Fruit fly (Drosophila melanogaster) whole organism, embryonic: ENCODE data around the gene THADA.
A peak's percentile ranks its signal among the peaks of the same experiment; 100 is the strongest.

Experiments used
- Adf1 ChIP-seq: fragments of 200-800 bp; sonication (Bioruptor generic); IDR thresholded peaks from 2 replicates; pipeline ENCODE4 v1.3.6; 2022; ENCODE audit warnings: missing biosample characterization, missing genetic modification characterization
- Aef1 ChIP-seq: fragments of 200-800 bp; sonication (Bioruptor generic); IDR thresholded peaks from 3 replicates; pipeline ENCODE4 v1.3.6; 2022; ENCODE audit warnings: missing biosample characterization, missing genetic modification characterization
- Antp ChIP-seq: fragments of 200-800 bp; sonication (Bioruptor generic); optimal IDR thresholded peaks from 3 replicates; lab custom pipeline; 2016; ENCODE audit warnings: missing biosample characterization, missing genetic modification characterization
- Atf6 ChIP-seq: fragments of 200-800 bp; sonication (Bioruptor generic); IDR thresholded peaks from 2 replicates; pipeline ENCODE4 v1.3.6; 2022; ENCODE audit warnings: missing biosample characterization, missing genetic modification characterization
- CG10543 ChIP-seq: fragments of 200-800 bp; sonication (Bioruptor generic); optimal IDR thresholded peaks from 3 replicates; lab custom pipeline; 2017; ENCODE audit warnings: missing biosample characterization, mild to moderate bottlenecking, missing genetic modification characterization, moderate library complexity
- CG11247 ChIP-seq: fragments of 200-800 bp; sonication (Bioruptor generic); IDR thresholded peaks from 2 replicates; pipeline ENCODE4 v1.3.6; 2022; ENCODE audit warnings: missing biosample characterization, missing genetic modification characterization
- CG11398 ChIP-seq: fragments of 200-800 bp; sonication (Bioruptor generic); optimal IDR thresholded peaks from 2 replicates; lab custom pipeline; 2016; ENCODE audit warnings: missing biosample characterization, missing genetic modification characterization
- CG11456 ChIP-seq: fragments of 200-800 bp; sonication (Bioruptor generic); IDR thresholded peaks from 3 replicates; pipeline ENCODE4 v1.3.6; 2022; ENCODE audit warnings: missing biosample characterization, missing genetic modification characterization
- CG11695 ChIP-seq: fragments of 200-800 bp; sonication (Bioruptor generic); IDR thresholded peaks from 3 replicates; pipeline ENCODE4 v1.3.6; 2022; ENCODE audit warnings: missing biosample characterization, missing genetic modification characterization
- CG12071 ChIP-seq: fragments of 200-800 bp; sonication (Bioruptor generic); optimal IDR thresholded peaks from 3 replicates; lab custom pipeline; 2018; ENCODE audit warnings: missing biosample characterization, mild to moderate bottlenecking, missing genetic modification characterization
- CG12744 ChIP-seq: fragments of 200-800 bp; sonication (Bioruptor generic); optimal IDR thresholded peaks from 2 replicates; lab custom pipeline; 2016; ENCODE audit warnings: missing biosample characterization, missing genetic modification characterization
- CG12942 ChIP-seq: fragments of 200-800 bp; sonication (Bioruptor generic); optimal IDR thresholded peaks from 3 replicates; lab custom pipeline; 2016; ENCODE audit warnings: missing biosample characterization, missing genetic modification characterization
- CG17186 ChIP-seq: fragments of 200-800 bp; sonication (Bioruptor generic); optimal IDR thresholded peaks from 3 replicates; lab custom pipeline; 2017; ENCODE audit warnings: missing biosample characterization, missing genetic modification reagents, missing genetic modification characterization
- CG1832 ChIP-seq: fragments of 200-800 bp; sonication (Bioruptor generic); optimal IDR thresholded peaks from 2 replicates; lab custom pipeline; 2017; ENCODE audit warnings: missing biosample characterization, mild to moderate bottlenecking, missing genetic modification characterization, inconsistent platforms
- CG18599 ChIP-seq: fragments of 200-800 bp; sonication (Bioruptor generic); optimal IDR thresholded peaks from 3 replicates; lab custom pipeline; 2017; ENCODE audit warnings: missing biosample characterization, missing genetic modification characterization, mild to moderate bottlenecking, moderate library complexity, missing genetic modification reagents
- CG2712 ChIP-seq: fragments of 200-800 bp; optimal IDR thresholded peaks from 3 replicates; lab custom pipeline; 2019; ENCODE audit warnings: missing biosample characterization, mild to moderate bottlenecking, missing genetic modification characterization, moderate library complexity
- CG30403 ChIP-seq: fragments of 200-800 bp; sonication (Bioruptor generic); optimal IDR thresholded peaks from 3 replicates; lab custom pipeline; 2016; ENCODE audit warnings: missing biosample characterization, missing genetic modification characterization
- CG3163 ChIP-seq: fragments of 200-800 bp; sonication (Bioruptor generic); optimal IDR thresholded peaks from 3 replicates; lab custom pipeline; 2016; ENCODE audit warnings: missing biosample characterization, missing genetic modification characterization
- CG34224 ChIP-seq: fragments of 200-800 bp; sonication (Bioruptor generic); IDR thresholded peaks from 3 replicates; pipeline ENCODE4 v1.3.6; 2022; ENCODE audit warnings: missing biosample characterization, missing genetic modification characterization; ENCODE audit not compliant: partially characterized antibody
- CG42726 ChIP-seq: fragments of 200-800 bp; sonication (Bioruptor generic); IDR thresholded peaks from 2 replicates; pipeline ENCODE4 v1.3.6; 2022; ENCODE audit warnings: missing biosample characterization, missing genetic modification characterization; ENCODE audit not compliant: partially characterized antibody
- CG4360 ChIP-seq: fragments of 200-800 bp; sonication (Bioruptor generic); IDR thresholded peaks from 2 replicates; pipeline ENCODE4 v1.3.6; 2022; ENCODE audit warnings: missing biosample characterization, missing genetic modification characterization
- CG6765 ChIP-seq: fragments of 200-800 bp; sonication (Bioruptor generic); optimal IDR thresholded peaks from 3 replicates; lab custom pipeline; 2017; ENCODE audit warnings: missing biosample characterization, mild to moderate bottlenecking, missing genetic modification characterization
- CG9215 ChIP-seq: fragments of 200-800 bp; sonication (Bioruptor generic); IDR thresholded peaks from 2 replicates; pipeline ENCODE4 v1.3.6; 2022; ENCODE audit warnings: missing biosample characterization, missing genetic modification characterization
- CG9437 ChIP-seq: fragments of 200-800 bp; sonication (Bioruptor generic); optimal IDR thresholded peaks from 2 replicates; lab custom pipeline; 2018; ENCODE audit warnings: missing biosample characterization, mild to moderate bottlenecking, missing genetic modification characterization
- CG9609 ChIP-seq: fragments of 200-800 bp; sonication (Bioruptor generic); optimal IDR thresholded peaks from 3 replicates; lab custom pipeline; 2016; ENCODE audit warnings: missing biosample characterization, missing genetic modification characterization
- CHES-1-like ChIP-seq: fragments of 200-800 bp; sonication (Bioruptor generic); optimal IDR thresholded peaks from 2 replicates; lab custom pipeline; 2016; ENCODE audit warnings: missing biosample characterization, missing genetic modification characterization
- CrebB ChIP-seq: fragments of 200-800 bp; sonication (Bioruptor generic); optimal IDR thresholded peaks from 3 replicates; lab custom pipeline; 2018; ENCODE audit warnings: missing biosample characterization, mild to moderate bottlenecking, missing genetic modification characterization
- Fer2 ChIP-seq: fragments of 200-800 bp; sonication (Bioruptor generic); optimal IDR thresholded peaks from 2 replicates; lab custom pipeline; 2018; ENCODE audit warnings: missing biosample characterization, mild to moderate bottlenecking, missing genetic modification characterization, moderate library complexity
- Hsf ChIP-seq: fragments of 200-800 bp; sonication (Bioruptor generic); optimal IDR thresholded peaks from 3 replicates; lab custom pipeline; 2016; ENCODE audit warnings: missing biosample characterization, missing genetic modification characterization
- Mes4 ChIP-seq: fragments of 200-800 bp; sonication (Bioruptor generic); optimal IDR thresholded peaks from 2 replicates; lab custom pipeline; 2016; ENCODE audit warnings: missing biosample characterization, missing genetic modification characterization
- Sry-β ChIP-seq: fragments of 200-800 bp; sonication (Bioruptor generic); optimal IDR thresholded peaks from 2 replicates; lab custom pipeline; 2018; ENCODE audit warnings: missing biosample characterization, mild to moderate bottlenecking, missing genetic modification characterization, moderate library complexity
- Xbp1 ChIP-seq: fragments of 200-800 bp; sonication (Bioruptor generic); optimal IDR thresholded peaks from 3 replicates; lab custom pipeline; 2016; ENCODE audit warnings: missing biosample characterization, mild to moderate bottlenecking, missing genetic modification characterization
- amos ChIP-seq: fragments of 200-800 bp; sonication (Bioruptor generic); IDR thresholded peaks from 2 replicates; pipeline ENCODE4 v1.3.6; 2022; ENCODE audit warnings: missing biosample characterization, missing genetic modification characterization; ENCODE audit not compliant: partially characterized antibody
- dimm ChIP-seq: fragments of 200-800 bp; sonication (Bioruptor generic); IDR thresholded peaks from 2 replicates; pipeline ENCODE4 v1.3.6; 2022; ENCODE audit warnings: missing biosample characterization, missing genetic modification characterization
- dpn ChIP-seq, 2 experiments: fragments of 200-800 bp; sonication (Bioruptor generic); optimal IDR thresholded peaks; 3 replicates each; lab custom pipeline; 2016; ENCODE audit warnings: missing biosample characterization in 2 of 2, missing genetic modification characterization in 2 of 2
- ems ChIP-seq: fragments of 200-800 bp; sonication (Bioruptor generic); optimal IDR thresholded peaks from 3 replicates; lab custom pipeline; 2016; ENCODE audit warnings: missing biosample characterization, missing genetic modification characterization
- gcm2 ChIP-seq: fragments of 200-800 bp; sonication (Bioruptor generic); optimal IDR thresholded peaks from 2 replicates; lab custom pipeline; 2016; ENCODE audit warnings: missing biosample characterization, missing genetic modification characterization
- gt ChIP-seq: fragments of 200-800 bp; sonication (Bioruptor generic); IDR thresholded peaks from 2 replicates; pipeline ENCODE4 v1.3.6; 2022; ENCODE audit warnings: missing biosample characterization, missing genetic modification characterization
- ham ChIP-seq: fragments of 200-800 bp; sonication (Bioruptor generic); IDR thresholded peaks from 2 replicates; pipeline ENCODE4 v1.3.6; 2022; ENCODE audit warnings: missing biosample characterization, missing genetic modification characterization
- hbn ChIP-seq: fragments of 200-800 bp; sonication (Bioruptor generic); IDR thresholded peaks from 2 replicates; pipeline ENCODE4 v1.3.6; 2022; ENCODE audit warnings: missing biosample characterization, missing genetic modification characterization; ENCODE audit not compliant: partially characterized antibody
- kay ChIP-seq: fragments of 200-800 bp; sonication (Bioruptor generic); optimal IDR thresholded peaks from 2 replicates; lab custom pipeline; 2016; ENCODE audit warnings: missing biosample characterization, missing genetic modification characterization
- p53 ChIP-seq: fragments of 200-800 bp; sonication (Bioruptor generic); optimal IDR thresholded peaks from 2 replicates; lab custom pipeline; 2016; ENCODE audit warnings: missing biosample characterization, missing genetic modification characterization
- pan ChIP-seq, 4 experiments: fragments of >200 bp in 3 of 4; fragments of 200-800 bp in 1 of 4; sonication (Bioruptor generic) in 1 of 4; optimal IDR thresholded peaks in 3 of 4; IDR thresholded peaks in 1 of 4; 2 replicates each; pipeline versions ENCODE4 v1.3.6 to Lab custom; 2017 to 2022; ENCODE audit warnings: missing biosample characterization in 2 of 4, missing genetic modification characterization in 2 of 4, mixed read lengths in 1 of 4
- pum ChIP-seq: fragments of 200-800 bp; sonication (Bioruptor generic); optimal IDR thresholded peaks from 2 replicates; lab custom pipeline; 2016; ENCODE audit warnings: missing biosample characterization, missing genetic modification characterization
- run ChIP-seq: fragments of 200-800 bp; sonication (Bioruptor generic); optimal IDR thresholded peaks from 3 replicates; lab custom pipeline; 2018; ENCODE audit warnings: missing biosample characterization, mild to moderate bottlenecking, missing genetic modification characterization
- sens-2 ChIP-seq: fragments of 200-800 bp; sonication (Bioruptor generic); IDR thresholded peaks from 2 replicates; pipeline ENCODE4 v1.3.6; 2022; ENCODE audit warnings: missing biosample characterization, missing genetic modification characterization
- slp2 ChIP-seq: fragments of 200-800 bp; sonication (Bioruptor generic); optimal IDR thresholded peaks from 2 replicates; lab custom pipeline; 2016; ENCODE audit warnings: missing biosample characterization, missing genetic modification characterization
- stc ChIP-seq: fragments of 200-800 bp; sonication (Bioruptor generic); IDR thresholded peaks from 2 replicates; pipeline ENCODE4 v1.3.6; 2022; ENCODE audit warnings: missing biosample characterization, missing genetic modification characterization
- sug ChIP-seq: fragments of 200-800 bp; optimal IDR thresholded peaks from 2 replicates; lab custom pipeline; 2019; ENCODE audit warnings: missing biosample characterization, mild to moderate bottlenecking, missing genetic modification characterization, moderate library complexity
- tin ChIP-seq: fragments of 200-800 bp; sonication (Bioruptor generic); optimal IDR thresholded peaks from 3 replicates; lab custom pipeline; 2016; ENCODE audit warnings: missing biosample characterization, missing genetic modification characterization
- zen ChIP-seq: fragments of 200-800 bp; sonication (Bioruptor generic); optimal IDR thresholded peaks from 3 replicates; lab custom pipeline; 2018; ENCODE audit warnings: missing biosample characterization, mild to moderate bottlenecking, missing genetic modification characterization, moderate library complexity

THADA gene

DNA sequence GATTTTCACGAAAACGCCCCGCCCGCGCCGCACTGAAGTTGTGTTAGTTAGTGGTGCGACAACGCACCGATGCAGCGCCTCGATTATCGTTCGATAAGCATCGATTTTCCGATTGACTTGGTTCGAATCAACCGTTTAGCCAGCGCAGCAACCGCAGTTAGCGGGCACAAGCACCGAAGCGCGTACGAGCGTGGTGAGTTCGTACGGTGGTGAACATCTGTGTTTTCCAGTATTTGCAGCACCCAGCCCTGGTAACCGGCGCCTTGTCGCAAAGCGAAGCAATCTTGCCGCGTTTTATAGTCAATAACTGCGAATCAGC, 13.4 kb downstream of the THADA start, which contains the start of the genes pico and Nup205 (continued):
- peak; percentile 61 for TF ChIP-seq CHES-1-like (GFP tag; lab: Kevin White, UChicago)
- peak; percentile 44 for TF ChIP-seq Antp (GFP tag; lab: Kevin White, UChicago)
- TF ChIP-seq sug (tag; lab: Kevin White, UChicago) = no peak
- TF ChIP-seq gcm2 (GFP tag; lab: Kevin White, UChicago) = peak; percentile 24
- TF ChIP-seq CG2712 (tag; lab: Kevin White, UChicago) = no peak
- 0 out of 2 replicates have a peak, but pooled peaks have one; percentile 8 for TF ChIP-seq CG11247
- no peak for TF ChIP-seq stc
- no peak for TF ChIP-seq slp2 (GFP tag; lab: Kevin White, UChicago)
- peak; percentile 45 for TF ChIP-seq ems (GFP tag; lab: Kevin White, UChicago)
- TF ChIP-seq CG9609 (GFP tag; lab: Kevin White, UChicago) = peak; percentile 47
- 0 out of 2 replicates have a peak, but pooled peaks have one; percentile 17 for TF ChIP-seq Atf6 (GFP tag; lab: Robert Waterston, UW)
- peak; percentile 27 for TF ChIP-seq pum (GFP tag; lab: Kevin White, UChicago)
- 0 out of 3 replicates have a peak, but pooled peaks have one; percentile 45 for TF ChIP-seq CG11456 (GFP tag; lab: Robert Waterston, UW)
- no peak for TF ChIP-seq Sry-β (GFP tag; lab: Kevin White, UChicago)
- peak; percentile 37 for TF ChIP-seq Adf1
- TF ChIP-seq CG10543 (GFP tag; lab: Kevin White, UChicago) = peak; percentile 44
- peak; percentile 81 for TF ChIP-seq amos (GFP tag; lab: Robert Waterston, UW)
- TF ChIP-seq Xbp1 (GFP tag; lab: Kevin White, UChicago) = peak; percentile 42
- TF ChIP-seq CrebB (tag; lab: Kevin White, UChicago) = peak; percentile 14
- no peak for TF ChIP-seq CG11695
- TF ChIP-seq Hsf (GFP tag; lab: Kevin White, UChicago) = peak; percentile 6
- peak; percentile 88 for TF ChIP-seq CG42726 (GFP tag; lab: Robert Waterston, UW)
- TF ChIP-seq run (tag; lab: Kevin White, UChicago) = peak; percentile 19
- TF ChIP-seq ham (GFP tag; lab: Robert Waterston, UW) = no peak
- peak; percentile 32 for TF ChIP-seq CG30403 (GFP tag; lab: Kevin White, UChicago)
- no peak for TF ChIP-seq pan (optimal IDR thresholded peaks at IDR 0.05; lab: Kevin White, UChicago)
- peak in 1 of 2 experiments; percentile 13 for TF ChIP-seq pan (GFP tag; optimal IDR thresholded peaks at IDR 0.05 in 1 of 2, IDR thresholded peaks at IDR 0.05 in 1 of 2)
- no peak for TF ChIP-seq Aef1
- no peak for TF ChIP-seq CG1832 (GFP tag; lab: Kevin White, UChicago)
- no peak for TF ChIP-seq dimm (GFP tag; lab: Robert Waterston, UW)
- TF ChIP-seq CG12071 (GFP tag; lab: Kevin White, UChicago) = no peak
- peak; percentile 23 for TF ChIP-seq CG3163
- TF ChIP-seq CG4360 (GFP tag; lab: Robert Waterston, UW) = no peak
- TF ChIP-seq gt (GFP tag; lab: Robert Waterston, UW) = no peak
- TF ChIP-seq kay (GFP tag; lab: Kevin White, UChicago) = peak; percentile 41
- no peak for TF ChIP-seq sens-2 (GFP tag; lab: Robert Waterston, UW)
- TF ChIP-seq hbn (GFP tag; lab: Robert Waterston, UW) = peak; percentile 64
- TF ChIP-seq p53 (GFP tag; lab: Kevin White, UChicago) = peak; percentile 47
- TF ChIP-seq dpn (GFP tag; optimal IDR thresholded peaks at IDR 0.05; lab: Kevin White, UChicago) = peak in 1 of 2 experiments; percentile 48
- no peak for TF ChIP-seq Fer2 (tag; lab: Kevin White, UChicago)
- TF ChIP-seq CG12744 (GFP tag; lab: Kevin White, UChicago) = no peak
- peak; percentile 23 for TF ChIP-seq CG11398 (GFP tag; lab: Kevin White, UChicago)
- peak; percentile 68 for TF ChIP-seq CG34224
- TF ChIP-seq Mes4 (GFP tag; lab: Kevin White, UChicago) = peak; percentile 26
- TF ChIP-seq CG6765 (GFP tag; lab: Kevin White, UChicago) = no peak
- peak; percentile 53 for TF ChIP-seq CG18599 (GFP tag; lab: Kevin White, UChicago)
- 0 out of 2 replicates have a peak, but pooled peaks have one; percentile 28 for TF ChIP-seq CG9215 (GFP tag; lab: Robert Waterston, UW)
- peak; percentile 25 for TF ChIP-seq zen (tag; lab: Kevin White, UChicago)
- peak; percentile 95 for TF ChIP-seq CG17186 (GFP tag; lab: Kevin White, UChicago)
- TF ChIP-seq CG12942 (GFP tag; lab: Kevin White, UChicago) = peak; percentile 16
- peak; percentile 5 for TF ChIP-seq tin (GFP tag; lab: Kevin White, UChicago)
- no peak for TF ChIP-seq CG9437 (GFP tag; lab: Kevin White, UChicago)
